Worm (Caenorhabditis elegans) whole organism, L4/young adult: ENCODE measurements around the gene fbxa-86.

Experiments
- dao-5 ChIP-seq: sonication (generic microtip); optimal IDR thresholded peaks from 2 replicates; lab custom pipeline; 2016; ENCODE audit warnings: missing genotype, missing genetic modification characterization, moderate library complexity, missing compliant biosample characterization
- him-1 ChIP-seq: sonication (generic microtip); optimal IDR thresholded peaks from 2 replicates; lab custom pipeline; 2016; ENCODE audit warnings: missing genotype, missing genetic modification reagents, missing genetic modification characterization, missing compliant biosample characterization

- TF ChIP-seq him-1 (tag; lab: Kevin White, UChicago) (no peak), dao-5 (no peak)
Observed at ce11 chrIV:4953887-4954286, 16.1 kb upstream of the fbxa-86 start, which contains the start of gene str-163.
